Worm (Caenorhabditis elegans): ENCODE results near the gene R07B1.5.

- TF ChIP-seq daf-8 (GFP tag; IDR thresholded peaks at IDR 0.05): no peak
- TF ChIP-seq aly-2 (tag; optimal IDR thresholded peaks at IDR 0.05): no peak
- no peak for TF ChIP-seq fkh-10 (GFP tag; optimal IDR thresholded peaks at IDR 0.05)
- no peak for TF ChIP-seq snpc-4 (tag; optimal IDR thresholded peaks at IDR 0.05)
- no peak for TF ChIP-seq ceh-82 (tag; optimal IDR thresholded peaks at IDR 0.05)
- TF ChIP-seq lin-15B (tag; optimal IDR thresholded peaks at IDR 0.05): no peak
- no peak for TF ChIP-seq pqm-1 (tag; optimal IDR thresholded peaks at IDR 0.05)
- TF ChIP-seq skn-1 (tag; optimal IDR thresholded peaks at IDR 0.05): no peak
- no peak for TF ChIP-seq snpc-1.2 (GFP tag; IDR thresholded peaks at IDR 0.05)
- TF ChIP-seq nhr-42 (GFP tag; IDR thresholded peaks at IDR 0.05): no peak
Measured at ce11 chrX:9831215-9831614, 32.2 kb upstream of the R07B1.5 start, which contains the start of gene rrc-1.
